Fruit fly (Drosophila melanogaster) whole organism, wandering third instar larva: ENCODE data around the gene CG14270.

ENCODE experiments used
- CG32264 ChIP-seq: fragments of 200-800 bp; sonication (Bioruptor generic); optimal IDR thresholded peaks from 2 replicates; lab custom pipeline; 2016; ENCODE audit warnings: missing biosample characterization, missing genetic modification characterization
- OdsH ChIP-seq: fragments of 200-800 bp; sonication (Bioruptor generic); optimal IDR thresholded peaks from 2 replicates; lab custom pipeline; 2016; ENCODE audit warnings: missing biosample characterization, mild to moderate bottlenecking, missing genetic modification characterization
- Rel ChIP-seq, 2 experiments: fragments of 200-800 bp; sonication (Bioruptor generic) in 1 of 2; optimal IDR thresholded peaks; 2 replicates in 1 of 2; 3 replicates in 1 of 2; lab custom pipeline; 2016 to 2019; ENCODE audit warnings: mild to moderate bottlenecking in 2 of 2, missing biosample characterization in 2 of 2, missing genetic modification characterization in 2 of 2, moderate library complexity in 1 of 2
- h ChIP-seq: fragments of 200-800 bp; sonication (Bioruptor generic); optimal IDR thresholded peaks from 3 replicates; lab custom pipeline; 2016; ENCODE audit warnings: missing biosample characterization, mild to moderate bottlenecking, missing genetic modification characterization
- pan ChIP-seq: fragments of >200 bp; optimal IDR thresholded peaks from 2 replicates; lab custom pipeline; 2017
- psq ChIP-seq: fragments of 200-800 bp; sonication (Bioruptor generic); optimal IDR thresholded peaks from 3 replicates; lab custom pipeline; 2017; ENCODE audit warnings: missing biosample characterization, mild to moderate bottlenecking, missing genetic modification characterization, moderate library complexity
- tai ChIP-seq: sonication (Bioruptor generic); optimal IDR thresholded peaks from 2 replicates; lab custom pipeline; 2016; ENCODE audit warnings: missing biosample characterization, missing genetic modification characterization

dm6 chrX:3482119-3483014 lies 2.8 kb downstream of the CG14270 start, which contains the start of the genes CG10804 and CG10802:
- TF ChIP-seq pan (lab: Kevin White, UChicago) (no peak), Rel (GFP tag; optimal IDR thresholded peaks at IDR 0.05; lab: Kevin White, UChicago) (no peak), Rel (tag; optimal IDR thresholded peaks at IDR 0.05; lab: Kevin White, UChicago) (no peak), tai (peak; percentile 93), h (GFP tag; lab: Kevin White, UChicago) (peak; percentile 84), CG32264 (no peak), OdsH (GFP tag; lab: Kevin White, UChicago) (peak; percentile 59), psq (GFP tag; lab: Kevin White, UChicago) (peak; percentile 59)
